Fruit fly (Drosophila melanogaster): ENCODE measurements around the gene CG7420.

CG7420 gene

dm6 chr2L:1473427-1473826, 29.3 kb downstream of the CG7420 start (continued):
- TF ChIP-seq CG7928 (GFP tag; optimal IDR thresholded peaks at IDR 0.05) (no peak), Gsc (GFP tag; IDR thresholded peaks at IDR 0.05) (peak; percentile 22; the same call in 1 of the 2 replicates), fru (optimal IDR thresholded peaks at IDR 0.05) (no peak), CG11247 (GFP tag; IDR thresholded peaks at IDR 0.05) (peak; percentile 46; the same call in 1 of the 2 replicates), Camta (GFP tag; optimal IDR thresholded peaks at IDR 0.05) (peak; percentile 26), CG17802 (tag; optimal IDR thresholded peaks at IDR 0.05) (no peak), CG3726 (GFP tag; IDR thresholded peaks at IDR 0.05) (no peak), dmrt99B (tag; optimal IDR thresholded peaks at IDR 0.05) (peak; percentile 60), BEAF-32 (GFP tag; optimal IDR thresholded peaks at IDR 0.05) (no peak), CG1647 (GFP tag; optimal IDR thresholded peaks at IDR 0.05) (no peak), CG10366 (GFP tag; IDR thresholded peaks at IDR 0.05) (peak; percentile 64), Bdp1 (GFP tag; optimal IDR thresholded peaks at IDR 0.05) (peak; percentile 2), gce (GFP tag; IDR thresholded peaks at IDR 0.05) (peak; percentile 37; the same call in 1 of the 3 replicates), CG34224 (GFP tag; IDR thresholded peaks at IDR 0.05; ENCODE audit: partially characterized antibody) (no peak), crol (GFP tag; IDR thresholded peaks at IDR 0.05) (peak; percentile 62), CG3163 (GFP tag; optimal IDR thresholded peaks at IDR 0.05) (no peak), Hand (GFP tag; optimal IDR thresholded peaks at IDR 0.05) (no peak), gsb (GFP tag; IDR thresholded peaks at IDR 0.05) (no peak), GATAe (GFP tag; conservative IDR thresholded peaks at IDR 0.05) (no peak), HLH4C (GFP tag; IDR thresholded peaks at IDR 0.05; ENCODE audit: partially characterized antibody) (no peak), CG12942 (GFP tag; optimal IDR thresholded peaks at IDR 0.05) (no peak), CG31441 (GFP tag; IDR thresholded peaks at IDR 0.05) (no peak), hkb (optimal IDR thresholded peaks at IDR 0.05) (no peak), hkb (GFP tag; IDR thresholded peaks at IDR 0.05) (peak; percentile 75), ind (GFP tag; optimal IDR thresholded peaks at IDR 0.05) (peak; percentile 27), D19A (tag; optimal IDR thresholded peaks at IDR 0.05) (peak; percentile 46), Atf6 (GFP tag; IDR thresholded peaks at IDR 0.05) (peak; percentile 32; the same call in 1 of the 2 replicates), CG18011 (GFP tag; optimal IDR thresholded peaks at IDR 0.05) (no peak), tio (GFP tag; optimal IDR thresholded peaks at IDR 0.05) (peak; percentile 25), CG12769 (tag; optimal IDR thresholded peaks at IDR 0.05) (peak; percentile 37), bcd (GFP tag; optimal IDR thresholded peaks at IDR 0.05) (peak; percentile 25), stwl (tag; optimal IDR thresholded peaks at IDR 0.05) (no peak), nmo (GFP tag; optimal IDR thresholded peaks at IDR 0.05) (peak; percentile 45), CG11696 (GFP tag; IDR thresholded peaks at IDR 0.05) (peak; percentile 36; the same call in 1 of the 2 replicates), Hmr (GFP tag; optimal IDR thresholded peaks at IDR 0.05) (peak; percentile 21), tgo (GFP tag; IDR thresholded peaks at IDR 0.05) (peak; percentile 74), wor (GFP tag; IDR thresholded peaks at IDR 0.05) (no peak), CG12236 (GFP tag; optimal IDR thresholded peaks at IDR 0.05) (no peak), HLH54F (GFP tag; optimal IDR thresholded peaks at IDR 0.05) (no peak), ara (GFP tag; IDR thresholded peaks at IDR 0.05) (peak; percentile 87), trem (tag; optimal IDR thresholded peaks at IDR 0.05) (peak; percentile 5), CG42726 (GFP tag; IDR thresholded peaks at IDR 0.05; ENCODE audit: partially characterized antibody) (no peak), CG7357 (GFP tag; IDR thresholded peaks at IDR 0.05) (peak; percentile 41; the same call in 1 of the 3 replicates), CG13894 (tag; optimal IDR thresholded peaks at IDR 0.05) (no peak), CG18262 (tag; optimal IDR thresholded peaks at IDR 0.05) (peak; percentile 74), CG10274 (GFP tag; optimal IDR thresholded peaks at IDR 0.05) (peak; percentile 7), zf30C (GFP tag; optimal IDR thresholded peaks at IDR 0.05) (no peak), CG31365 (tag; optimal IDR thresholded peaks at IDR 0.05) (no peak), CG13424 (tag; optimal IDR thresholded peaks at IDR 0.05) (peak; percentile 36), Blimp-1 (GFP tag; optimal IDR thresholded peaks at IDR 0.05) (peak; percentile 44), CG17186 (GFP tag; optimal IDR thresholded peaks at IDR 0.05) (no peak), CG32772 (GFP tag; IDR thresholded peaks at IDR 0.05) (peak; percentile 68)

Measured in whole organism, embryonic.